Comparison of ENCODE assay signal across 5 fruit fly cellular contexts in the genomic region with DNA sequence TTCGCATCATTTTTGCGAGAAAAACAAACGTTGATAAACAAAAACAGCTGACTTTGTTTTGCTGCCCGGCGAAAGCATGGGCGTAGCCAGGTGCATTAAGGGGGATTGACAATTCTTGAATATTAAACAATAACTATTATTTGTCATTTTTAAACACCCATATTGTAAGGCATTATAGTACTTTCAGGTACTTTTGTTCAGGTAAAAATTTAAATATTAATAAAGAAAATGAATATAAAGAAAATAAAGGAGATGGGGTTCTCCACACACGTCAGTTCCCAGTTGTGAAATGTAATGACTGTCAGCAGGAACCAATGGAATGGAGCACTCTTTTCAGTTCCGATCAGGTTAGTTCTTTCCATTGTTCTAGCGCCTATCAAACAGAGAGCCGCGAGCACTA.
A peak's percentile ranks its signal among the peaks of the same experiment; 100 is the strongest.
TF ChIP-seq lines count a peak whose summit lies in the region.

TSS of gene Coq3 (minus strand) at position 58 of the 400 bp plus-strand sequence.
TSS of gene Pld3 (plus strand) at position 294 of the 400 bp plus-strand sequence.

TF ChIP-seq in whole organism, adult, 20 proteins besides CTCF, POLR2A, EP300 and RAD21 (continued from another document):
- TF ChIP-seq CG1620 (GFP tag; optimal IDR thresholded peaks at IDR 0.05; lab: Kevin White, UChicago) (peak; percentile 91), kay (GFP tag; lab: Kevin White, UChicago; ENCODE audit: borderline replicate concordance) (no peak), Hr96 (GFP tag; optimal IDR thresholded peaks at IDR 0.05; lab: Kevin White, UChicago) (no peak)

TF ChIP-seq in whole organism, embryonic, 481 proteins besides CTCF, POLR2A, EP300 and RAD21 (continued from another document and continues in another):
- TF ChIP-seq CG10543 (GFP tag; optimal IDR thresholded peaks at IDR 0.05; lab: Kevin White, UChicago) (peak; percentile 65), CG11093 (GFP tag; IDR thresholded peaks at IDR 0.05; lab: Robert Waterston, UW) (peak; percentile 68), danr (GFP tag; IDR thresholded peaks at IDR 0.05; lab: Robert Waterston, UW) (peak; percentile 56; the same call in 1 of the 2 replicates), gcm (GFP tag; optimal IDR thresholded peaks at IDR 0.05; lab: Kevin White, UChicago) (peak; percentile 67), lola (GFP tag; optimal IDR thresholded peaks at IDR 0.05; lab: Kevin White, UChicago) (peak in 1 of 3 experiments; percentile 69), dan (GFP tag; IDR thresholded peaks at IDR 0.05; lab: Robert Waterston, UW) (no peak), ewg (GFP tag; optimal IDR thresholded peaks at IDR 0.05; lab: Kevin White, UChicago) (peak; percentile 54), CG13424 (tag; optimal IDR thresholded peaks at IDR 0.05; lab: Kevin White, UChicago) (peak; percentile 85), usp (GFP tag; optimal IDR thresholded peaks at IDR 0.05; lab: Kevin White, UChicago) (no peak), knrl (GFP tag; IDR thresholded peaks at IDR 0.05; lab: Robert Waterston, UW; ENCODE audit: partially characterized antibody) (no peak), Hr3 (GFP tag; optimal IDR thresholded peaks at IDR 0.05; lab: Kevin White, UChicago) (peak; percentile 74), Fer3 (tag; optimal IDR thresholded peaks at IDR 0.05; lab: Kevin White, UChicago) (peak; percentile 86), Camta (GFP tag; optimal IDR thresholded peaks at IDR 0.05; lab: Kevin White, UChicago) (peak; percentile 59), so (GFP tag; IDR thresholded peaks at IDR 0.05; lab: Robert Waterston, UW) (peak; percentile 68; the same call in 2 of the 3 replicates), YL-1 (GFP tag; optimal IDR thresholded peaks at IDR 0.05; lab: Kevin White, UChicago) (peak; percentile 47), Fer2 (tag; optimal IDR thresholded peaks at IDR 0.05; lab: Kevin White, UChicago) (peak; percentile 71), CG14441 (GFP tag; IDR thresholded peaks at IDR 0.05; lab: Robert Waterston, UW) (peak; percentile 76), CG30403 (GFP tag; optimal IDR thresholded peaks at IDR 0.05; lab: Kevin White, UChicago) (peak; percentile 88), az2 (GFP tag; optimal IDR thresholded peaks at IDR 0.05; lab: Kevin White, UChicago) (peak; percentile 88), CG30020 (tag; optimal IDR thresholded peaks at IDR 0.05; lab: Kevin White, UChicago) (peak; percentile 90), Tbp (GFP tag; optimal IDR thresholded peaks at IDR 0.05; lab: Kevin White, UChicago) (no peak), pita (GFP tag; optimal IDR thresholded peaks at IDR 0.05; lab: Kevin White, UChicago) (no peak), CG7357 (GFP tag; IDR thresholded peaks at IDR 0.05; lab: Robert Waterston, UW) (peak; percentile 66), zen (tag; optimal IDR thresholded peaks at IDR 0.05; lab: Kevin White, UChicago) (peak; percentile 72), CG3726 (GFP tag; IDR thresholded peaks at IDR 0.05; lab: Robert Waterston, UW) (0 out of 3 replicates have a peak, but pooled peaks have one; percentile 57), CG8281 (tag; optimal IDR thresholded peaks at IDR 0.05; lab: Kevin White, UChicago) (peak; percentile 37), CG11696 (GFP tag; IDR thresholded peaks at IDR 0.05; lab: Robert Waterston, UW) (peak; percentile 66; the same call in 1 of the 2 replicates), tin (GFP tag; optimal IDR thresholded peaks at IDR 0.05; lab: Kevin White, UChicago) (peak; percentile 87), tio (GFP tag; optimal IDR thresholded peaks at IDR 0.05; lab: Kevin White, UChicago) (peak; percentile 77), Gsc (GFP tag; IDR thresholded peaks at IDR 0.05; lab: Robert Waterston, UW) (no peak)

TF ChIP-seq in whole organism, prepupa, 60 proteins besides CTCF, POLR2A, EP300 and RAD21 (continued from another document and continues in another):
- peak; percentile 82 to 91 for TF ChIP-seq salr (GFP tag; optimal IDR thresholded peaks at IDR 0.05; lab: Kevin White, UChicago)
- TF ChIP-seq fd59A (GFP tag; optimal IDR thresholded peaks at IDR 0.05; lab: Kevin White, UChicago): peak; percentile 82
- peak; percentile 94 for TF ChIP-seq topi (GFP tag; optimal IDR thresholded peaks at IDR 0.05; lab: Kevin White, UChicago)
- peak; percentile 85 for TF ChIP-seq CG4318 (GFP tag; optimal IDR thresholded peaks at IDR 0.05; lab: Kevin White, UChicago)
- peak; percentile 78 to 89 for TF ChIP-seq ss (GFP tag; optimal IDR thresholded peaks at IDR 0.05; lab: Kevin White, UChicago)
- TF ChIP-seq svp (GFP tag; lab: Kevin White, UChicago): no peak
- TF ChIP-seq CG11294 (GFP tag; IDR thresholded peaks at IDR 0.05; lab: Robert Waterston, UW): peak; percentile 86
- peak; percentile 93 for TF ChIP-seq CG3032 (tag; optimal IDR thresholded peaks at IDR 0.05; lab: Kevin White, UChicago)
- peak; percentile 94 for TF ChIP-seq CG6163 (GFP tag; IDR thresholded peaks at IDR 0.05; lab: Robert Waterston, UW)
- no peak for TF ChIP-seq CG6276 (GFP tag; optimal IDR thresholded peaks at IDR 0.05; lab: Kevin White, UChicago)
- peak; percentile 94 for TF ChIP-seq Met (GFP tag; optimal IDR thresholded peaks at IDR 0.05; lab: Kevin White, UChicago)
- TF ChIP-seq CG3919 (GFP tag; optimal IDR thresholded peaks at IDR 0.05; lab: Kevin White, UChicago): peak; percentile 96
- peak; percentile 93 for TF ChIP-seq Hr4 (GFP tag; optimal IDR thresholded peaks at IDR 0.05; lab: Kevin White, UChicago)
- TF ChIP-seq Eip75B (GFP tag; optimal IDR thresholded peaks at IDR 0.05; lab: Kevin White, UChicago): peak; percentile 94
- TF ChIP-seq Hr39 (GFP tag; optimal IDR thresholded peaks at IDR 0.05; lab: Kevin White, UChicago): peak; percentile 94
- peak; percentile 80 for TF ChIP-seq fkh (GFP tag; optimal IDR thresholded peaks at IDR 0.05; lab: Kevin White, UChicago)
- peak; percentile 82 for TF ChIP-seq spab (GFP tag; optimal IDR thresholded peaks at IDR 0.05; lab: Kevin White, UChicago)
- peak; percentile 95 for TF ChIP-seq CG34406 (GFP tag; optimal IDR thresholded peaks at IDR 0.05; lab: Kevin White, UChicago)
- TF ChIP-seq Lpt (GFP tag; optimal IDR thresholded peaks at IDR 0.05; lab: Kevin White, UChicago): peak; percentile 91
- peak; percentile 97 for TF ChIP-seq acj6 (GFP tag; optimal IDR thresholded peaks at IDR 0.05; lab: Kevin White, UChicago)
- peak; percentile 90 for TF ChIP-seq CG8319 (GFP tag; optimal IDR thresholded peaks at IDR 0.05; lab: Kevin White, UChicago)
- TF ChIP-seq Gug (GFP tag; IDR thresholded peaks at IDR 0.05; lab: Robert Waterston, UW): peak; percentile 88
- peak; percentile 99 for TF ChIP-seq Eip78C (GFP tag; lab: Kevin White, UChicago)
- TF ChIP-seq CG11902 (GFP tag; optimal IDR thresholded peaks at IDR 0.05; lab: Kevin White, UChicago): peak; percentile 85
- peak; percentile 93 for TF ChIP-seq cyc (GFP tag; optimal IDR thresholded peaks at IDR 0.05; lab: Kevin White, UChicago)
- peak; percentile 92 for TF ChIP-seq CG32006 (GFP tag; optimal IDR thresholded peaks at IDR 0.05; lab: Kevin White, UChicago)
- TF ChIP-seq lz (GFP tag; optimal IDR thresholded peaks at IDR 0.05; lab: Kevin White, UChicago): peak; percentile 94
- peak; percentile 90 for TF ChIP-seq Ets21C (GFP tag; optimal IDR thresholded peaks at IDR 0.05; lab: Kevin White, UChicago)
- TF ChIP-seq CG7368 (GFP tag; optimal IDR thresholded peaks at IDR 0.05; lab: Kevin White, UChicago): peak; percentile 93
- TF ChIP-seq CG10669 (GFP tag; optimal IDR thresholded peaks at IDR 0.05; lab: Kevin White, UChicago): peak; percentile 89
- peak; percentile 80 for TF ChIP-seq CG9139 (GFP tag; optimal IDR thresholded peaks at IDR 0.05; lab: Kevin White, UChicago)
- TF ChIP-seq CG8119 (GFP tag; IDR thresholded peaks at IDR 0.05; lab: Robert Waterston, UW): peak; percentile 88; the same call in 2 of the 3 replicates

TF ChIP-seq in whole organism, pupa, 21 proteins besides CTCF, POLR2A, EP300 and RAD21 (continued from another document):
- TF ChIP-seq Pif1B (GFP tag; optimal IDR thresholded peaks at IDR 0.05; lab: Kevin White, UChicago): peak; percentile 97

TF ChIP-seq in whole organism, wandering third instar larva, 38 proteins besides CTCF, POLR2A, EP300 and RAD21 (continued from another document):
- peak; percentile 73 for TF ChIP-seq CG32264 (GFP tag; optimal IDR thresholded peaks at IDR 0.05; lab: Kevin White, UChicago)
- TF ChIP-seq OdsH (GFP tag; optimal IDR thresholded peaks at IDR 0.05; lab: Kevin White, UChicago): peak; percentile 94
- TF ChIP-seq Sp1 (GFP tag; optimal IDR thresholded peaks at IDR 0.05; lab: Kevin White, UChicago): peak; percentile 95
- no peak for TF ChIP-seq Hr78 (GFP tag; optimal IDR thresholded peaks at IDR 0.05; lab: Kevin White, UChicago)
- peak; percentile 94 for TF ChIP-seq ey (GFP tag; optimal IDR thresholded peaks at IDR 0.05; lab: Kevin White, UChicago)
- TF ChIP-seq Hnf4 (GFP tag; optimal IDR thresholded peaks at IDR 0.05; lab: Kevin White, UChicago): peak; percentile 97
- TF ChIP-seq foxo (GFP tag; optimal IDR thresholded peaks at IDR 0.05; lab: Kevin White, UChicago): peak; percentile 81 to 98
TF ChIP-seq in whole organism, wandering third instar larva: peak in this region for 21.
